Worm (Caenorhabditis elegans) whole organism, young adult: ENCODE measurements around the gene nas-33.

Source experiments
- F37B4.10 ChIP-seq: fragments of 200-800 bp; sonication (Bioruptor generic); IDR thresholded peaks from 2 replicates; pipeline ENCODE4 v1.3.6; 2022; ENCODE audit warnings: missing genetic modification characterization, missing compliant biosample characterization
- ceh-100 ChIP-seq: fragments of 200-800 bp; sonication (Bioruptor generic); IDR thresholded peaks from 2 replicates; pipeline ENCODE4 v1.3.6; 2022; ENCODE audit warnings: missing genetic modification reagents, missing genetic modification characterization, missing compliant biosample characterization
- sea-2 ChIP-seq: fragments of 200-800 bp; sonication (Bioruptor generic); IDR thresholded peaks from 2 replicates; pipeline ENCODE4 v1.3.6; 2022; ENCODE audit warnings: missing genetic modification characterization, missing compliant biosample characterization
- unc-62 ChIP-seq: fragments of 150-350 bp; optimal IDR thresholded peaks from 2 replicates; lab custom pipeline; 2014; ENCODE audit warnings: missing biosample characterization, missing genetic modification reagents, missing genetic modification characterization

- TF ChIP-seq F37B4.10 (GFP tag; lab: Robert Waterston, UW) (no peak), ceh-100 (GFP tag; lab: Robert Waterston, UW) (no peak), sea-2 (no peak), unc-62 (GFP tag; lab: Kevin White, UChicago) (no peak)
Measured at ce11 chrX:6461729-6462128, 6.7 kb upstream of the nas-33 start, which contains the start of gene K04E7.1.
